Worm (Caenorhabditis elegans): ENCODE measurements around the gene rnf-121.

The rnf-121 gene

DNA sequence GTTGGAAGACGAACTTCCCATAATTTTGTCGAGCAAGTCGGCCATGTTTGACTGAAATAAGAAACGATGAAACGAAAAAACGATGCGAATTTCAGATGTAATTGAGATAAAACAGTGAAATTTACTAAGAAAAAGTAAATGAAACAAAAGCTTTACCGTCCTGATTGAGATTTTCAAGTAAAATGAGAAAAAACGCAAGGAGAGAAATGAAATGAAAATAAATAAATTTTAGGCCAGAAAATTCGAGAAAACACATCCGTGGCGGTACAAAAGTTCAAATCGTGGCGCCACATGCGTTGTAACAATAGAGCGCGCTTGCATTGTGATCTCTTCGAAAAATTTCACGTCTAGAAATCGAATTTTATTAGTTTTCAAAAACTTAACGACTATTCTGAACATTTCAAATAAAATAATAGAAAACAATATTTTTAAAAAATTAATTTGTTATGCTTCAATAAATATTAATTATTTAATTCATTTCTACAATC is 5.4 kb upstream of the rnf-121 start, which contains the start of the genes hrde-1 and C16C10.13:
TSS of gene hrde-1 (minus strand) at position 51 of the 488 bp plus-strand sequence.
TSS of gene C16C10.13 (plus strand) at position 332 of the 488 bp plus-strand sequence.
- TF ChIP-seq nhr-28 (tag; optimal IDR thresholded peaks at IDR 0.05) (no peak), ham-2 (GFP tag; optimal IDR thresholded peaks at IDR 0.05) (no peak), elt-1 (tag; optimal IDR thresholded peaks at IDR 0.05; ENCODE audit: borderline replicate concordance, insufficient read depth) (no peak), blmp-1 (tag; optimal IDR thresholded peaks at IDR 0.05) (no peak), unc-39 (tag; optimal IDR thresholded peaks at IDR 0.05) (no peak), snpc-4 (tag; optimal IDR thresholded peaks at IDR 0.05) (no peak), sptf-1 (tag; optimal IDR thresholded peaks at IDR 0.05) (no peak), lsy-2 (tag; optimal IDR thresholded peaks at IDR 0.05) (no peak), ceh-39 (tag; optimal IDR thresholded peaks at IDR 0.05) (no peak), elt-3 (tag; optimal IDR thresholded peaks at IDR 0.05) (no peak), nhr-237 (tag; optimal IDR thresholded peaks at IDR 0.05) (no peak), mls-2 (tag; optimal IDR thresholded peaks at IDR 0.05) (no peak), tbx-8 (GFP tag; optimal IDR thresholded peaks at IDR 0.05) (no peak)

DNA sequence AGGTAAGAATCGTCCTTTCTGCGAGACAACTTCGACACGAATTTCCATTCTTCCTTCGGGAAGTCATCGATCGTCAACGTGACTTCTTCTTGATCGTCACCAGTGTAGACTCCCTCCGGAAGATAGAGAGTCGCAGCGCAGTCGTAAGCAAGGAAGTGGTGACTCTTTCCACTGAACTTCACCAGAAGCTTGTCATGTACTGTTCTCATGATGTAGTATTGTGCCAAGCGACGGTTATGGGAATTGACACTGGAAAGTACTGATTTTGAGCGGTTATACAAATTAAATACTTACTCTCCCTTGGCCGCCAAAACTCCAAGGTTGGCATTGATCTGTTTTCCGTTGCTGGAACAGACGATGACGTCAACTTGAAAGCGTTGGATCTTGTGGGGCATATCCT is 4.7 kb upstream of the rnf-121 start:
- no peak for TF ChIP-seq mep-1 (tag; optimal IDR thresholded peaks at IDR 0.05)
- TF ChIP-seq bed-3 (GFP tag; optimal IDR thresholded peaks at IDR 0.05): no peak
- no peak for TF ChIP-seq ces-1 (GFP tag; optimal IDR thresholded peaks at IDR 0.05)
- no peak for TF ChIP-seq lin-13 (tag; optimal IDR thresholded peaks at IDR 0.05)
- TF ChIP-seq zip-8 (tag; optimal IDR thresholded peaks at IDR 0.05): no peak
- no peak for TF ChIP-seq ztf-11 (tag; optimal IDR thresholded peaks at IDR 0.05)
- no peak for TF ChIP-seq elt-1 (tag; optimal IDR thresholded peaks at IDR 0.05; ENCODE audit: borderline replicate concordance, insufficient read depth)
- no peak for TF ChIP-seq blmp-1 (tag; optimal IDR thresholded peaks at IDR 0.05)
- TF ChIP-seq unc-39 (tag; optimal IDR thresholded peaks at IDR 0.05): no peak
- TF ChIP-seq ceh-83 (GFP tag; optimal IDR thresholded peaks at IDR 0.05): no peak
- TF ChIP-seq nhr-76 (tag; optimal IDR thresholded peaks at IDR 0.05): no peak
- no peak for TF ChIP-seq hlh-1 (tag; optimal IDR thresholded peaks at IDR 0.05)
- no peak for TF ChIP-seq snpc-4 (tag; optimal IDR thresholded peaks at IDR 0.05)
- TF ChIP-seq sem-2 (GFP tag; optimal IDR thresholded peaks at IDR 0.05): no peak
- TF ChIP-seq M03D4.4 (tag; optimal IDR thresholded peaks at IDR 0.05): no peak
- TF ChIP-seq nhr-12 (tag; optimal IDR thresholded peaks at IDR 0.05): no peak
- TF ChIP-seq ceh-39 (tag; optimal IDR thresholded peaks at IDR 0.05): no peak
- TF ChIP-seq sptf-1 (tag; optimal IDR thresholded peaks at IDR 0.05): no peak
- no peak for TF ChIP-seq cnd-1 (tag; optimal IDR thresholded peaks at IDR 0.05)

DNA sequence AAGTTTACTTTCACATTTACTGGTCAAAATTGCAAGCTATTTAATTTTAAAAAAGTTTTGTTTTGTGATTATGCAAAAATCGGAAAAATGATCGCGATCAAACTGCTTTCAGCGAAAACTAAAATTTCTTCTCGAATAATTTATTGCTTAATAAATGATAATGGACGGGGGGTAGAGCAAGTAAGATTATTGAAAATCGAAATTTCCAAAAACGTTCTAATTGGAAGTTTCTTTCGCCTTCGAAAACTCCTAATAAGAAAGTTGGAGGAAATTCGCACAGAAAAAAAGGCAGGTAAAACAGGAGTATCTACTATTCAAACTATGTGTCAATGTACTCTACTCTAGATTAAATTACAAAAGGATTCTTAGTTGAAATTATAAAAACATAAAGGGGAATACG is 1.5 kb upstream of the rnf-121 start:
- TF ChIP-seq mab-5 (tag; optimal IDR thresholded peaks at IDR 0.05) (no peak), mls-2 (tag; optimal IDR thresholded peaks at IDR 0.05) (no peak), lin-13 (tag; optimal IDR thresholded peaks at IDR 0.05) (no peak), nhr-12 (tag; optimal IDR thresholded peaks at IDR 0.05) (no peak), lsy-2 (tag; optimal IDR thresholded peaks at IDR 0.05) (no peak), bed-3 (GFP tag; optimal IDR thresholded peaks at IDR 0.05) (no peak), ces-1 (GFP tag; optimal IDR thresholded peaks at IDR 0.05) (no peak), sem-2 (GFP tag; optimal IDR thresholded peaks at IDR 0.05) (no peak), pha-4 (tag; optimal IDR thresholded peaks at IDR 0.05) (no peak), cnd-1 (tag; optimal IDR thresholded peaks at IDR 0.05) (no peak), elt-3 (tag; optimal IDR thresholded peaks at IDR 0.05) (no peak)

DNA sequence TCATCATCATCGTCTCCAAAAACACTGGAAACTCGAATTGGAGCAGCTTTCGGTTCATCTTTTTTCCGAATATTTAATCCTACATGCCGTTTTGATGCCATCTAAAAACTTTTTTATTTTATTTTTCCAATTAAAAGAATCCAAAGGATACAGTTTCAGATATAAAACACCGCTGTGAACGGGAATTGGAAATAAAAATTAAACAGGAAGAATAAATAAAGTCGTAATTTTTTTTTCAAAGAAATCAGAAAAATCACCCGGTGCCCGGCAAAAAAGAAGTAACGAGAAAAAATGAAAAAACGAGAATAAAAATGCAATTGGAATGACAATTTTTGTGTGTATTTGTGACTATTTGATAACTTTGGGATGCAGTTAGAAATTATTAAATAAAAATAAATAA is 2.1 kb downstream of the rnf-121 start, which contains the start of gene ccdc-55:
TSS of gene ccdc-55 (minus strand) at position 101 of the 400 bp plus-strand sequence.
- TF ChIP-seq nhr-28 (tag; optimal IDR thresholded peaks at IDR 0.05) (no peak), unc-39 (tag; optimal IDR thresholded peaks at IDR 0.05) (no peak), lin-32 (GFP tag; optimal IDR thresholded peaks at IDR 0.05) (no peak), unc-120 (tag; optimal IDR thresholded peaks at IDR 0.05; ENCODE audit: poor library complexity, severe bottlenecking) (no peak), ztf-11 (tag; optimal IDR thresholded peaks at IDR 0.05) (no peak), snpc-4 (tag; optimal IDR thresholded peaks at IDR 0.05) (no peak), flh-1 (GFP tag; optimal IDR thresholded peaks at IDR 0.05) (no peak), mep-1 (tag; optimal IDR thresholded peaks at IDR 0.05) (no peak), elt-3 (tag; optimal IDR thresholded peaks at IDR 0.05) (no peak), mab-5 (tag; optimal IDR thresholded peaks at IDR 0.05) (no peak), sptf-1 (tag; optimal IDR thresholded peaks at IDR 0.05) (no peak), lsy-2 (tag; optimal IDR thresholded peaks at IDR 0.05) (no peak), ceh-83 (GFP tag; optimal IDR thresholded peaks at IDR 0.05) (no peak), mls-2 (tag; optimal IDR thresholded peaks at IDR 0.05) (no peak), elt-1 (tag; optimal IDR thresholded peaks at IDR 0.05; ENCODE audit: borderline replicate concordance, insufficient read depth) (no peak), pha-4 (tag; optimal IDR thresholded peaks at IDR 0.05) (no peak), cnd-1 (tag; optimal IDR thresholded peaks at IDR 0.05) (no peak)
